Fruit fly (Drosophila melanogaster) whole organism, wandering third instar larva: ENCODE measurements around the gene Fbxl4.

ENCODE experiments used
- CG32264 ChIP-seq: fragments of 200-800 bp; sonication (Bioruptor generic); optimal IDR thresholded peaks from 2 replicates; lab custom pipeline; 2016; ENCODE audit warnings: missing biosample characterization, missing genetic modification characterization
- CG9705 ChIP-seq: fragments of 200-800 bp; sonication (Bioruptor generic); optimal IDR thresholded peaks from 2 replicates; lab custom pipeline; 2018; ENCODE audit warnings: missing biosample characterization, mild to moderate bottlenecking, missing genetic modification characterization
- Hr78 ChIP-seq: fragments of >200 bp; optimal IDR thresholded peaks from 2 replicates; lab custom pipeline; 2017; ENCODE audit warnings: missing biosample characterization, missing genetic modification characterization
- OdsH ChIP-seq: fragments of 200-800 bp; sonication (Bioruptor generic); optimal IDR thresholded peaks from 2 replicates; lab custom pipeline; 2016; ENCODE audit warnings: missing biosample characterization, mild to moderate bottlenecking, missing genetic modification characterization
- br ChIP-seq: fragments of 200-800 bp; sonication (Bioruptor generic); optimal IDR thresholded peaks from 2 replicates; lab custom pipeline; 2016; ENCODE audit warnings: missing biosample characterization, missing genetic modification characterization
- brk ChIP-seq: fragments of 200-800 bp; sonication (Bioruptor generic); optimal IDR thresholded peaks from 2 replicates; lab custom pipeline; 2016; ENCODE audit warnings: missing biosample characterization, mild to moderate bottlenecking, missing genetic modification characterization
- dl ChIP-seq, 2 experiments: fragments of 175-275, 200-275 bp in 1 of 2; fragments of 200-275 bp in 1 of 2; sonication (Bioruptor generic); optimal IDR thresholded peaks; lab custom pipeline; 2018; ENCODE audit warnings: mild to moderate bottlenecking in 2 of 2, missing biosample characterization in 2 of 2, missing genetic modification characterization in 2 of 2, moderate library complexity in 2 of 2; ENCODE audit not compliant: partially characterized antibody in 2 of 2, insufficient read depth in 1 of 2
- dmrt93B ChIP-seq: fragments of 200-800 bp; sonication (Bioruptor generic); optimal IDR thresholded peaks from 2 replicates; lab custom pipeline; 2018; ENCODE audit warnings: missing biosample characterization, mild to moderate bottlenecking, missing genetic modification characterization
- ey ChIP-seq: fragments of 200-800 bp; sonication (Bioruptor generic); optimal IDR thresholded peaks from 2 replicates; lab custom pipeline; 2016; ENCODE audit warnings: missing biosample characterization, missing genetic modification characterization
- foxo ChIP-seq, 2 experiments: fragments of 200-800 bp; sonication (Bioruptor generic); optimal IDR thresholded peaks; 2 replicates in 1 of 2; 3 replicates in 1 of 2; lab custom pipeline; 2016 to 2017; ENCODE audit warnings: missing biosample characterization in 2 of 2, missing genetic modification characterization in 2 of 2
- pan ChIP-seq: fragments of >200 bp; optimal IDR thresholded peaks from 2 replicates; lab custom pipeline; 2017
- psq ChIP-seq: fragments of 200-800 bp; sonication (Bioruptor generic); optimal IDR thresholded peaks from 3 replicates; lab custom pipeline; 2017; ENCODE audit warnings: missing biosample characterization, mild to moderate bottlenecking, missing genetic modification characterization, moderate library complexity
- usp ChIP-seq: fragments of >200 bp; optimal IDR thresholded peaks from 2 replicates; lab custom pipeline; 2017; ENCODE audit warnings: missing biosample characterization, missing genetic modification characterization
- woc ChIP-seq: sonication (Bioruptor generic); optimal IDR thresholded peaks from 2 replicates; lab custom pipeline; 2016; ENCODE audit warnings: missing biosample characterization, mild to moderate bottlenecking, missing genetic modification characterization

dm6 chrX:14215834-14216233, 21.9 kb downstream of the Fbxl4 start:
- TF ChIP-seq CG9705 (no peak), usp (GFP tag; lab: Kevin White, UChicago) (no peak), Hr78 (no peak), pan (lab: Kevin White, UChicago) (no peak), OdsH (GFP tag; lab: Kevin White, UChicago) (peak; percentile 0), CG32264 (GFP tag; lab: Kevin White, UChicago) (no peak), psq (GFP tag; lab: Kevin White, UChicago) (peak; percentile 7), dmrt93B (GFP tag; lab: Kevin White, UChicago) (no peak), woc (GFP tag; lab: Kevin White, UChicago) (no peak), ey (GFP tag; lab: Kevin White, UChicago) (no peak), br (GFP tag; lab: Kevin White, UChicago) (no peak), dl (GFP tag; optimal IDR thresholded peaks at IDR 0.05; lab: Kevin White, UChicago; ENCODE audit: insufficient read depth in 1 of 2, partially characterized antibody in 2 of 2) (no peak), foxo (GFP tag; optimal IDR thresholded peaks at IDR 0.05; lab: Kevin White, UChicago) (no peak), brk (GFP tag; lab: Kevin White, UChicago) (no peak)
